Fruit fly (Drosophila melanogaster): ENCODE data around the gene Cyp28d1.

Cyp28d1 gene

dm6 chr2L:5251150-5251549 lies 40.9 kb downstream of the Cyp28d1 start:
- TF ChIP-seq psq (optimal IDR thresholded peaks at IDR 0.05) = no peak
- TF ChIP-seq CG8478 (optimal IDR thresholded peaks at IDR 0.05) = no peak
- TF ChIP-seq EcR (GFP tag; optimal IDR thresholded peaks at IDR 0.05) = no peak
- TF ChIP-seq usp (GFP tag; optimal IDR thresholded peaks at IDR 0.05) = no peak
- no peak for TF ChIP-seq Dll (optimal IDR thresholded peaks at IDR 0.05)
- TF ChIP-seq pan (optimal IDR thresholded peaks at IDR 0.05) = no peak

dm6 chr2L:5251725-5252124 lies 41.5 kb downstream of the Cyp28d1 start:
- no peak for TF ChIP-seq psq (optimal IDR thresholded peaks at IDR 0.05)
- TF ChIP-seq usp (GFP tag; optimal IDR thresholded peaks at IDR 0.05) = no peak
- no peak for TF ChIP-seq Dll (optimal IDR thresholded peaks at IDR 0.05)
- TF ChIP-seq pan (optimal IDR thresholded peaks at IDR 0.05) = no peak

- TF ChIP-seq pan (optimal IDR thresholded peaks at IDR 0.05) (no peak), Dll (optimal IDR thresholded peaks at IDR 0.05) (peak; percentile 72)
Measured at dm6 chr2L:5252399-5253030, 42.3 kb downstream of the Cyp28d1 start.

dm6 chr2L:5254105-5254711 lies 43.9 kb downstream of the Cyp28d1 start:
- no peak for TF ChIP-seq CG8478 (optimal IDR thresholded peaks at IDR 0.05)
- no peak for TF ChIP-seq psq (optimal IDR thresholded peaks at IDR 0.05)
- TF ChIP-seq Dll (optimal IDR thresholded peaks at IDR 0.05) = peak; percentile 58
- TF ChIP-seq EcR (GFP tag; optimal IDR thresholded peaks at IDR 0.05) = no peak
- TF ChIP-seq usp (GFP tag; optimal IDR thresholded peaks at IDR 0.05) = no peak
- no peak for TF ChIP-seq pan (optimal IDR thresholded peaks at IDR 0.05)

- TF ChIP-seq Dll (optimal IDR thresholded peaks at IDR 0.05) = no peak
- no peak for TF ChIP-seq CG8478 (optimal IDR thresholded peaks at IDR 0.05)
- TF ChIP-seq EcR (GFP tag; optimal IDR thresholded peaks at IDR 0.05) = no peak
- TF ChIP-seq usp (GFP tag; optimal IDR thresholded peaks at IDR 0.05) = no peak
- TF ChIP-seq pan (optimal IDR thresholded peaks at IDR 0.05) = no peak
- no peak for TF ChIP-seq psq (optimal IDR thresholded peaks at IDR 0.05)
Measured at dm6 chr2L:5256036-5256846, 46.0 kb downstream of the Cyp28d1 start.

dm6 chr2L:5259076-5259843 lies 49.0 kb downstream of the Cyp28d1 start:
- no peak for TF ChIP-seq CG8478 (optimal IDR thresholded peaks at IDR 0.05)
- TF ChIP-seq usp (GFP tag; optimal IDR thresholded peaks at IDR 0.05) = no peak
- TF ChIP-seq psq (optimal IDR thresholded peaks at IDR 0.05) = no peak
- no peak for TF ChIP-seq EcR (GFP tag; optimal IDR thresholded peaks at IDR 0.05)
- TF ChIP-seq Dll (optimal IDR thresholded peaks at IDR 0.05) = no peak
- TF ChIP-seq pan (optimal IDR thresholded peaks at IDR 0.05) = no peak

dm6 chr2L:5260267-5260666 lies 50.0 kb downstream of the Cyp28d1 start:
- no peak for TF ChIP-seq pan (optimal IDR thresholded peaks at IDR 0.05)
- no peak for TF ChIP-seq usp (GFP tag; optimal IDR thresholded peaks at IDR 0.05)
- no peak for TF ChIP-seq CG8478 (optimal IDR thresholded peaks at IDR 0.05)
- no peak for TF ChIP-seq psq (optimal IDR thresholded peaks at IDR 0.05)
- no peak for TF ChIP-seq EcR (GFP tag; optimal IDR thresholded peaks at IDR 0.05)
- no peak for TF ChIP-seq Dll (optimal IDR thresholded peaks at IDR 0.05)

- TF ChIP-seq psq (optimal IDR thresholded peaks at IDR 0.05) = no peak
- TF ChIP-seq CG8478 (optimal IDR thresholded peaks at IDR 0.05) = no peak
- no peak for TF ChIP-seq pan (optimal IDR thresholded peaks at IDR 0.05)
- no peak for TF ChIP-seq Dll (optimal IDR thresholded peaks at IDR 0.05)
- TF ChIP-seq EcR (GFP tag; optimal IDR thresholded peaks at IDR 0.05) = no peak
- TF ChIP-seq usp (GFP tag; optimal IDR thresholded peaks at IDR 0.05) = no peak
Measured at dm6 chr2L:5261223-5261984, 51.1 kb downstream of the Cyp28d1 start.

Data from whole organism.